Fruit fly (Drosophila melanogaster) whole organism, embryonic: ENCODE results near the gene Ugt49B2.

ENCODE experiments used
- Ada2b ChIP-seq: fragments of 200-800 bp; sonication (Bioruptor generic); IDR thresholded peaks from 2 replicates; pipeline ENCODE4 v1.3.6; 2022; ENCODE audit warnings: missing biosample characterization, missing genetic modification characterization
- Bgb ChIP-seq: fragments of 200-800 bp; sonication (Bioruptor generic); IDR thresholded peaks from 2 replicates; pipeline ENCODE4 v1.3.6; 2022; ENCODE audit warnings: missing biosample characterization, missing genetic modification characterization; ENCODE audit not compliant: partially characterized antibody
- CG10366 ChIP-seq: fragments of 200-800 bp; sonication (Bioruptor generic); IDR thresholded peaks from 2 replicates; pipeline ENCODE4 v1.3.6; 2022; ENCODE audit warnings: missing biosample characterization, missing genetic modification characterization
- CG10565 ChIP-seq: fragments of 200-800 bp; sonication (Bioruptor generic); optimal IDR thresholded peaks from 3 replicates; lab custom pipeline; 2016; ENCODE audit warnings: missing biosample characterization, mild to moderate bottlenecking, missing genetic modification characterization
- CG11398 ChIP-seq: fragments of 200-800 bp; sonication (Bioruptor generic); optimal IDR thresholded peaks from 2 replicates; lab custom pipeline; 2016; ENCODE audit warnings: missing biosample characterization, missing genetic modification characterization
- CG12236 ChIP-seq: fragments of 200-800 bp; sonication (Bioruptor generic); optimal IDR thresholded peaks from 2 replicates; lab custom pipeline; 2016; ENCODE audit warnings: missing biosample characterization, missing genetic modification characterization
- CG12299 ChIP-seq: fragments of 200-800 bp; sonication (Bioruptor generic); optimal IDR thresholded peaks from 2 replicates; lab custom pipeline; 2018; ENCODE audit warnings: missing biosample characterization, mild to moderate bottlenecking, missing genetic modification characterization
- CG12942 ChIP-seq: fragments of 200-800 bp; sonication (Bioruptor generic); optimal IDR thresholded peaks from 3 replicates; lab custom pipeline; 2016; ENCODE audit warnings: missing biosample characterization, missing genetic modification characterization
- CG14441 ChIP-seq: fragments of 200-800 bp; sonication (Bioruptor generic); IDR thresholded peaks from 2 replicates; pipeline ENCODE4 v1.3.6; 2022; ENCODE audit warnings: missing biosample characterization, missing genetic modification characterization
- CG14667 ChIP-seq: fragments of 200-800 bp; sonication (Bioruptor generic); IDR thresholded peaks from 2 replicates; pipeline ENCODE4 v1.3.6; 2022; ENCODE audit warnings: missing biosample characterization, missing genetic modification characterization
- CG14710 ChIP-seq: fragments of 200-800 bp; sonication (Bioruptor generic); optimal IDR thresholded peaks from 3 replicates; lab custom pipeline; 2019; ENCODE audit warnings: missing biosample characterization, mild to moderate bottlenecking, missing genetic modification characterization, moderate library complexity
- CG16863 ChIP-seq: fragments of 200-800 bp; sonication (Bioruptor generic); optimal IDR thresholded peaks from 3 replicates; lab custom pipeline; 2016; ENCODE audit warnings: missing biosample characterization, missing genetic modification characterization
- CG17829 ChIP-seq: fragments of 200-800 bp; optimal IDR thresholded peaks from 2 replicates; lab custom pipeline; 2019; ENCODE audit warnings: missing biosample characterization, mild to moderate bottlenecking, missing genetic modification characterization, moderate library complexity
- CG2129 ChIP-seq: fragments of 200-800 bp; sonication (Bioruptor generic); IDR thresholded peaks from 2 replicates; pipeline ENCODE4 v1.3.6; 2022; ENCODE audit warnings: missing biosample characterization, missing genetic modification characterization; ENCODE audit not compliant: partially characterized antibody
- CG34224 ChIP-seq: fragments of 200-800 bp; sonication (Bioruptor generic); IDR thresholded peaks from 3 replicates; pipeline ENCODE4 v1.3.6; 2022; ENCODE audit warnings: missing biosample characterization, missing genetic modification characterization; ENCODE audit not compliant: partially characterized antibody
- CG3726 ChIP-seq: fragments of 200-800 bp; sonication (Bioruptor generic); IDR thresholded peaks from 3 replicates; pipeline ENCODE4, ENCODE4 v1.3.6; 2022; ENCODE audit warnings: missing biosample characterization, missing genetic modification characterization
- CG7271 ChIP-seq: fragments of 200-800 bp; sonication (Bioruptor generic); optimal IDR thresholded peaks from 2 replicates; lab custom pipeline; 2018; ENCODE audit warnings: missing biosample characterization, mild to moderate bottlenecking, missing genetic modification characterization, moderate library complexity
- CG8478 ChIP-seq: fragments of >200 bp; optimal IDR thresholded peaks from 2 replicates; lab custom pipeline; 2018
- CkIIα-i1 ChIP-seq: fragments of 200-800 bp; sonication (Bioruptor generic); IDR thresholded peaks from 2 replicates; pipeline ENCODE4 v1.3.6; 2022; ENCODE audit warnings: missing biosample characterization, missing genetic modification characterization
- D19B ChIP-seq: fragments of 200-800 bp; sonication (Bioruptor generic); optimal IDR thresholded peaks from 2 replicates; lab custom pipeline; 2017; ENCODE audit warnings: missing biosample characterization, mild to moderate bottlenecking, missing genetic modification characterization
- Drgx ChIP-seq: fragments of 200-800 bp; sonication (Bioruptor generic); IDR thresholded peaks from 2 replicates; pipeline ENCODE4 v1.3.6; 2022; ENCODE audit warnings: missing biosample characterization, missing genetic modification characterization
- Eip74EF ChIP-seq, 2 experiments: fragments of 200-800 bp in 1 of 2; fragments of >200 bp in 1 of 2; sonication (Bioruptor generic) in 1 of 2; optimal IDR thresholded peaks; 2 replicates each; lab custom pipeline; 2017 to 2019; ENCODE audit warnings: missing biosample characterization in 2 of 2, missing genetic modification characterization in 2 of 2, mild to moderate bottlenecking in 1 of 2, moderate library complexity in 1 of 2
- Ets97D ChIP-seq: fragments of 200-800 bp; sonication (Bioruptor generic); optimal IDR thresholded peaks from 3 replicates; lab custom pipeline; 2016; ENCODE audit warnings: missing biosample characterization, missing genetic modification characterization
- HLH54F ChIP-seq: fragments of 200-800 bp; sonication (Bioruptor generic); optimal IDR thresholded peaks from 3 replicates; lab custom pipeline; 2016; ENCODE audit warnings: missing biosample characterization, missing genetic modification characterization
- Hmx ChIP-seq: fragments of 200-800 bp; sonication (Bioruptor generic); optimal IDR thresholded peaks from 2 replicates; lab custom pipeline; 2016; ENCODE audit warnings: missing biosample characterization, missing genetic modification characterization
- Jarid2 ChIP-seq: fragments of 200-800 bp; sonication (Bioruptor generic); optimal IDR thresholded peaks from 3 replicates; lab custom pipeline; 2017; ENCODE audit warnings: mild to moderate bottlenecking, missing biosample characterization, missing genetic modification reagents, missing genetic modification characterization
- Lpt ChIP-seq: fragments of >200 bp; optimal IDR thresholded peaks from 2 replicates; lab custom pipeline; 2018; ENCODE audit warnings: missing biosample characterization, missing genetic modification characterization
- NK7.1 ChIP-seq: fragments of 200-800 bp; sonication (Bioruptor generic); optimal IDR thresholded peaks from 3 replicates; lab custom pipeline; 2016; ENCODE audit warnings: missing biosample characterization, missing genetic modification characterization
- Rfx ChIP-seq: fragments of 200-800 bp; sonication (Bioruptor generic); IDR thresholded peaks from 2 replicates; pipeline ENCODE4 v1.3.6; 2022; ENCODE audit warnings: missing biosample characterization, missing genetic modification characterization
- Spps ChIP-seq: fragments of 200-800 bp; sonication (Bioruptor generic); optimal IDR thresholded peaks from 2 replicates; lab custom pipeline; 2018; ENCODE audit warnings: missing biosample characterization, mild to moderate bottlenecking, missing genetic modification characterization
- Sry-β ChIP-seq: fragments of 200-800 bp; sonication (Bioruptor generic); optimal IDR thresholded peaks from 2 replicates; lab custom pipeline; 2018; ENCODE audit warnings: missing biosample characterization, mild to moderate bottlenecking, missing genetic modification characterization, moderate library complexity
- Xbp1 ChIP-seq: fragments of 200-800 bp; sonication (Bioruptor generic); optimal IDR thresholded peaks from 3 replicates; lab custom pipeline; 2016; ENCODE audit warnings: missing biosample characterization, mild to moderate bottlenecking, missing genetic modification characterization
- abd-A ChIP-seq: fragments of 200-800 bp; sonication (Bioruptor generic); optimal IDR thresholded peaks from 3 replicates; lab custom pipeline; 2019; ENCODE audit warnings: missing biosample characterization, mild to moderate bottlenecking, missing genetic modification characterization, moderate library complexity
- amos ChIP-seq: fragments of 200-800 bp; sonication (Bioruptor generic); IDR thresholded peaks from 2 replicates; pipeline ENCODE4 v1.3.6; 2022; ENCODE audit warnings: missing biosample characterization, missing genetic modification characterization; ENCODE audit not compliant: partially characterized antibody
- az2 ChIP-seq: fragments of 200-800 bp; sonication (Bioruptor generic); optimal IDR thresholded peaks from 3 replicates; lab custom pipeline; 2016; ENCODE audit warnings: missing biosample characterization, missing genetic modification characterization
- cato ChIP-seq: fragments of 200-800 bp; sonication (Bioruptor generic); optimal IDR thresholded peaks from 2 replicates; lab custom pipeline; 2016; ENCODE audit warnings: missing biosample characterization, missing genetic modification characterization, borderline replicate concordance
- dan ChIP-seq: fragments of 200-800 bp; sonication (Bioruptor generic); IDR thresholded peaks from 2 replicates; pipeline ENCODE4 v1.3.6; 2022; ENCODE audit warnings: missing biosample characterization, missing genetic modification characterization
- eve ChIP-seq, 2 experiments: fragments of >200 bp; optimal IDR thresholded peaks; 2 replicates each; lab custom pipeline; 2017; ENCODE audit warnings: missing biosample characterization in 2 of 2, missing genetic modification characterization in 2 of 2
- gem ChIP-seq: fragments of 200-800 bp; sonication (Bioruptor generic); optimal IDR thresholded peaks from 2 replicates; lab custom pipeline; 2019; ENCODE audit warnings: missing biosample characterization, mild to moderate bottlenecking, missing genetic modification characterization, moderate library complexity
- gfzf ChIP-seq: fragments of 200-800 bp; sonication (Bioruptor generic); optimal IDR thresholded peaks from 2 replicates; lab custom pipeline; 2016; ENCODE audit warnings: missing biosample characterization, mild to moderate bottlenecking, missing genetic modification characterization, moderate library complexity
- gt ChIP-seq: fragments of 200-800 bp; sonication (Bioruptor generic); IDR thresholded peaks from 2 replicates; pipeline ENCODE4 v1.3.6; 2022; ENCODE audit warnings: missing biosample characterization, missing genetic modification characterization
- nerfin-2 ChIP-seq: fragments of 200-800 bp; sonication (Bioruptor generic); IDR thresholded peaks from 2 replicates; pipeline ENCODE4 v1.3.6; 2022; ENCODE audit warnings: missing biosample characterization, missing genetic modification characterization; ENCODE audit not compliant: partially characterized antibody
- pan ChIP-seq, 4 experiments: fragments of >200 bp in 3 of 4; fragments of 200-800 bp in 1 of 4; sonication (Bioruptor generic) in 1 of 4; optimal IDR thresholded peaks in 3 of 4; IDR thresholded peaks in 1 of 4; 2 replicates each; pipeline versions ENCODE4 v1.3.6 to Lab custom; 2017 to 2022; ENCODE audit warnings: missing biosample characterization in 2 of 4, missing genetic modification characterization in 2 of 4, mixed read lengths in 1 of 4
- pzg ChIP-seq: fragments of 200-800 bp; sonication (Bioruptor generic); optimal IDR thresholded peaks from 3 replicates; lab custom pipeline; 2018; ENCODE audit warnings: missing biosample characterization, mild to moderate bottlenecking, missing genetic modification characterization, moderate library complexity
- sens-2 ChIP-seq: fragments of 200-800 bp; sonication (Bioruptor generic); IDR thresholded peaks from 2 replicates; pipeline ENCODE4 v1.3.6; 2022; ENCODE audit warnings: missing biosample characterization, missing genetic modification characterization
- sima ChIP-seq: fragments of 200-800 bp; sonication (Bioruptor generic); optimal IDR thresholded peaks from 2 replicates; lab custom pipeline; 2016; ENCODE audit warnings: missing biosample characterization, missing genetic modification characterization
- slbo ChIP-seq: fragments of 200-800 bp; sonication (Bioruptor generic); IDR thresholded peaks from 2 replicates; pipeline ENCODE4 v1.3.6; 2022; ENCODE audit warnings: missing biosample characterization, missing genetic modification characterization
- slp2 ChIP-seq: fragments of 200-800 bp; sonication (Bioruptor generic); optimal IDR thresholded peaks from 2 replicates; lab custom pipeline; 2016; ENCODE audit warnings: missing biosample characterization, missing genetic modification characterization
- sna ChIP-seq: fragments of 200-800 bp; sonication (Bioruptor generic); IDR thresholded peaks from 2 replicates; pipeline ENCODE4 v1.3.6; 2022; ENCODE audit warnings: missing biosample characterization, missing genetic modification characterization; ENCODE audit not compliant: partially characterized antibody
- ssp ChIP-seq: fragments of 200-800 bp; sonication (Bioruptor generic); IDR thresholded peaks from 2 replicates; pipeline ENCODE4 v1.3.6; 2022; ENCODE audit warnings: missing biosample characterization, missing genetic modification characterization
- zfh2 ChIP-seq: fragments of 200-800 bp; sonication (Bioruptor generic); optimal IDR thresholded peaks from 2 replicates; lab custom pipeline; 2016; ENCODE audit warnings: missing biosample characterization, missing genetic modification characterization

Gene Ugt49B2

dm6 chr3R:21386132-21386531 lies 13.4 kb downstream of the Ugt49B2 start:
- no peak for TF ChIP-seq Xbp1 (GFP tag; lab: Kevin White, UChicago)
- TF ChIP-seq Bgb (GFP tag; lab: Robert Waterston, UW), result peak; percentile 67
- TF ChIP-seq D19B, result no peak
- TF ChIP-seq amos, result peak; percentile 64
- TF ChIP-seq CG10366 (GFP tag; lab: Robert Waterston, UW), result no peak
- no peak for TF ChIP-seq eve (GFP tag; optimal IDR thresholded peaks at IDR 0.05; lab: Kevin White, UChicago)
- no peak for TF ChIP-seq CG8478 (lab: Kevin White, UChicago)
- TF ChIP-seq gfzf (GFP tag; lab: Kevin White, UChicago), result peak; percentile 66
- no peak for TF ChIP-seq CG12942 (GFP tag; lab: Kevin White, UChicago)
- no peak for TF ChIP-seq Lpt (GFP tag; lab: Kevin White, UChicago)
- TF ChIP-seq NK7.1 (GFP tag; lab: Kevin White, UChicago), result no peak
- no peak for TF ChIP-seq CG14441 (GFP tag; lab: Robert Waterston, UW)
- no peak for TF ChIP-seq zfh2 (GFP tag; lab: Kevin White, UChicago)
- TF ChIP-seq abd-A (tag; lab: Kevin White, UChicago), result peak; percentile 54
- no peak for TF ChIP-seq sens-2 (GFP tag; lab: Robert Waterston, UW)
- TF ChIP-seq CG3726 (GFP tag; lab: Robert Waterston, UW), result no peak
- no peak for TF ChIP-seq gt
- no peak for TF ChIP-seq Ada2b (GFP tag; lab: Robert Waterston, UW)
- TF ChIP-seq ssp (GFP tag; lab: Robert Waterston, UW), result no peak
- TF ChIP-seq CG12299 (tag; lab: Kevin White, UChicago), result no peak
- TF ChIP-seq CkIIα-i1 (GFP tag; lab: Robert Waterston, UW), result no peak
- TF ChIP-seq CG7271 (tag; lab: Kevin White, UChicago), result no peak
- no peak for TF ChIP-seq dan (GFP tag; lab: Robert Waterston, UW)
- TF ChIP-seq CG14667 (GFP tag; lab: Robert Waterston, UW), result no peak
- no peak for TF ChIP-seq CG11398 (GFP tag; lab: Kevin White, UChicago)
- no peak for TF ChIP-seq CG12236 (GFP tag; lab: Kevin White, UChicago)
- TF ChIP-seq CG10565, result no peak
- no peak for TF ChIP-seq Drgx (GFP tag; lab: Robert Waterston, UW)
- no peak for TF ChIP-seq pan (optimal IDR thresholded peaks at IDR 0.05; lab: Kevin White, UChicago)
- TF ChIP-seq pan (GFP tag; optimal IDR thresholded peaks at IDR 0.05 in 1 of 2, IDR thresholded peaks at IDR 0.05 in 1 of 2), result no peak
- TF ChIP-seq nerfin-2 (GFP tag; lab: Robert Waterston, UW), result peak; percentile 23; the same call in 1 of the 2 replicates
- peak; percentile 71 for TF ChIP-seq Jarid2 (GFP tag; lab: Kevin White, UChicago)
- no peak for TF ChIP-seq slbo (GFP tag; lab: Robert Waterston, UW)
- TF ChIP-seq CG16863 (GFP tag; lab: Kevin White, UChicago), result no peak
- peak; percentile 1 for TF ChIP-seq Ets97D (GFP tag; lab: Kevin White, UChicago)
- no peak for TF ChIP-seq Hmx (GFP tag; lab: Kevin White, UChicago)
- TF ChIP-seq Rfx (GFP tag; lab: Robert Waterston, UW), result no peak
- TF ChIP-seq CG2129 (GFP tag; lab: Robert Waterston, UW), result no peak
- TF ChIP-seq CG14710 (tag; lab: Kevin White, UChicago), result peak; percentile 23
- TF ChIP-seq Spps, result no peak
- TF ChIP-seq CG17829 (tag; lab: Kevin White, UChicago), result no peak
- no peak for TF ChIP-seq sna (GFP tag; lab: Robert Waterston, UW)
- TF ChIP-seq gem (tag; lab: Kevin White, UChicago), result no peak
- TF ChIP-seq az2 (GFP tag; lab: Kevin White, UChicago), result no peak
- TF ChIP-seq Sry-β, result no peak
- TF ChIP-seq slp2 (GFP tag; lab: Kevin White, UChicago), result no peak
- no peak for TF ChIP-seq HLH54F (GFP tag; lab: Kevin White, UChicago)
- peak; percentile 26 for TF ChIP-seq pzg (GFP tag; lab: Kevin White, UChicago)
- no peak for TF ChIP-seq CG34224
- no peak for TF ChIP-seq Eip74EF (GFP tag; optimal IDR thresholded peaks at IDR 0.05; lab: Kevin White, UChicago)
- TF ChIP-seq cato (GFP tag; lab: Kevin White, UChicago), result no peak
- no peak for TF ChIP-seq sima (GFP tag; lab: Kevin White, UChicago)
